Worm (Caenorhabditis elegans): Measurements from ENCODE around the gene lin-23.

Gene lin-23

ce11 chrII:6346551-6347079, 24.5 kb upstream of the lin-23 start (continued):
- TF ChIP-seq egl-43 (GFP tag; IDR thresholded peaks at IDR 0.05) (peak; percentile 29; the same call in 1 of the 2 replicates), mes-2 (tag; optimal IDR thresholded peaks at IDR 0.05; ENCODE audit: poor library complexity, severe bottlenecking) (peak; percentile 47), F37D6.2 (tag; optimal IDR thresholded peaks at IDR 0.05) (peak; percentile 20), snpc-1.2 (GFP tag; IDR thresholded peaks at IDR 0.05) (peak; percentile 65), dmd-6 (GFP tag; IDR thresholded peaks at IDR 0.05) (peak; percentile 47; the same call in 1 of the 2 replicates), skn-1 (tag; optimal IDR thresholded peaks at IDR 0.05) (no peak), lsy-2 (tag; optimal IDR thresholded peaks at IDR 0.05) (peak; percentile 70 to 72), dmd-8 (GFP tag; IDR thresholded peaks at IDR 0.05) (0 out of 2 replicates have a peak, but pooled peaks have one; percentile 7), jun-1 (tag; optimal IDR thresholded peaks at IDR 0.05) (no peak), tra-1 (GFP tag; IDR thresholded peaks at IDR 0.05) (peak; percentile 80), lin-15B (tag; optimal IDR thresholded peaks at IDR 0.05) (no peak), unc-130 (GFP tag; optimal IDR thresholded peaks at IDR 0.05) (no peak), nhr-42 (GFP tag; IDR thresholded peaks at IDR 0.05) (no peak), Y5F2A.4 (GFP tag; optimal IDR thresholded peaks at IDR 0.05) (peak; percentile 57), snpc-4 (tag; optimal IDR thresholded peaks at IDR 0.05) (no peak), dmd-9 (GFP tag; IDR thresholded peaks at IDR 0.05) (peak; percentile 61; the same call in 1 of the 2 replicates), ceh-62 (tag; optimal IDR thresholded peaks at IDR 0.05) (no peak), cey-2 (tag; optimal IDR thresholded peaks at IDR 0.05; ENCODE audit: borderline replicate concordance, insufficient read depth) (no peak), daf-19 (GFP tag; conservative IDR thresholded peaks at IDR 0.05) (peak; percentile 77), nhr-77 (tag; optimal IDR thresholded peaks at IDR 0.05) (peak; percentile 80), spr-1 (tag; optimal IDR thresholded peaks at IDR 0.05) (peak; percentile 70), egl-27 (tag; optimal IDR thresholded peaks at IDR 0.05) (no peak), nhr-28 (tag; optimal IDR thresholded peaks at IDR 0.05) (peak; percentile 26), hlh-11 (tag; optimal IDR thresholded peaks at IDR 0.05) (peak; percentile 61), lin-38 (GFP tag; IDR thresholded peaks at IDR 0.05) (peak; percentile 66), ZK337.2 (GFP tag; IDR thresholded peaks at IDR 0.05) (0 out of 2 replicates have a peak, but pooled peaks have one; percentile 21), ztf-7 (tag; optimal IDR thresholded peaks at IDR 0.05) (peak; percentile 64), aly-2 (tag; optimal IDR thresholded peaks at IDR 0.05) (no peak)

ce11 chrII:6347341-6348118, 23.6 kb upstream of the lin-23 start, which contains the start of gene lgg-1:
Gene lgg-1 (minus strand): TSS chrII:6347719.
- peak; percentile 63 for TF ChIP-seq nhr-10 (tag; optimal IDR thresholded peaks at IDR 0.05)
- peak; percentile 65; the same call in 1 of the 2 replicates for TF ChIP-seq daf-19 (GFP tag; conservative IDR thresholded peaks at IDR 0.05)
- TF ChIP-seq daf-16 (GFP tag; optimal IDR thresholded peaks at IDR 0.05), result no peak
- peak; percentile 44 for TF ChIP-seq daf-16 (tag; optimal IDR thresholded peaks at IDR 0.05)
- TF ChIP-seq fos-1 (tag; optimal IDR thresholded peaks at IDR 0.05), result no peak
- TF ChIP-seq lin-38 (GFP tag; IDR thresholded peaks at IDR 0.05), result peak; percentile 39
- TF ChIP-seq lim-7 (GFP tag; IDR thresholded peaks at IDR 0.05), result 0 out of 2 replicates have a peak, but pooled peaks have one; percentile 39
- TF ChIP-seq nhr-102 (tag; optimal IDR thresholded peaks at IDR 0.05), result peak; percentile 12
- TF ChIP-seq mdl-1 (tag; optimal IDR thresholded peaks at IDR 0.05), result peak; percentile 50 to 61
- TF ChIP-seq spr-3 (GFP tag; optimal IDR thresholded peaks at IDR 0.05), result peak; percentile 17
- TF ChIP-seq fkh-10 (GFP tag; optimal IDR thresholded peaks at IDR 0.05), result peak; percentile 43
- no peak for TF ChIP-seq ztf-11 (tag; optimal IDR thresholded peaks at IDR 0.05)
- TF ChIP-seq sdz-12 (GFP tag; optimal IDR thresholded peaks at IDR 0.05), result peak; percentile 77
- 0 out of 2 replicates have a peak, but pooled peaks have one; percentile 21 for TF ChIP-seq ceh-44 (GFP tag; IDR thresholded peaks at IDR 0.05)
- peak; percentile 59; the same call in 1 of the 2 replicates for TF ChIP-seq hmg-1.1 (GFP tag; IDR thresholded peaks at IDR 0.05)
- TF ChIP-seq nhr-111 (GFP tag; optimal IDR thresholded peaks at IDR 0.05), result no peak
- TF ChIP-seq ceh-20 (GFP tag; IDR thresholded peaks at IDR 0.05), result peak; percentile 60; the same call in 1 of the 2 replicates
- 0 out of 2 replicates have a peak, but pooled peaks have one; percentile 8 for TF ChIP-seq lin-1 (GFP tag; IDR thresholded peaks at IDR 0.05)
- TF ChIP-seq T26A8.4 (GFP tag; IDR thresholded peaks at IDR 0.05), result peak; percentile 53; the same call in 1 of the 2 replicates
- peak; percentile 48 for TF ChIP-seq nhr-6 (tag; optimal IDR thresholded peaks at IDR 0.05)
- TF ChIP-seq Y105C5A.15 (GFP tag; IDR thresholded peaks at IDR 0.05), result 0 out of 2 replicates have a peak, but pooled peaks have one; percentile 45
- no peak for TF ChIP-seq lin-15B (tag; optimal IDR thresholded peaks at IDR 0.05)
- TF ChIP-seq mxl-3 (GFP tag; optimal IDR thresholded peaks at IDR 0.05), result peak; percentile 1
- TF ChIP-seq Y75B8A.6 (GFP tag; IDR thresholded peaks at IDR 0.05), result peak; percentile 53; the same call in 1 of the 2 replicates

Measured in whole organism, L4 larva.